Fruit fly (Drosophila melanogaster): ENCODE results near the gene CG32176.
A peak's percentile ranks its signal among the peaks of the same experiment; 100 is the strongest.

dm6 chr3L:17401411-17401810, 32.3 kb upstream of the CG32176 start:
- TF ChIP-seq CG12605 (GFP tag; IDR thresholded peaks at IDR 0.05) (peak; percentile 77), CG8159 (tag; optimal IDR thresholded peaks at IDR 0.05) (no peak), EcR (GFP tag; optimal IDR thresholded peaks at IDR 0.05) (no peak)
